Fruit fly (Drosophila melanogaster) whole organism, prepupa: ENCODE measurements around the gene CG13847.

Experiments used
- Blimp-1 ChIP-seq: fragments of 200-800 bp; sonication (Bioruptor generic); optimal IDR thresholded peaks from 3 replicates; lab custom pipeline; 2017; ENCODE audit warnings: missing biosample characterization, missing genetic modification characterization, mild to moderate bottlenecking, moderate library complexity, missing genetic modification reagents
- CG10631 ChIP-seq: fragments of 200-800 bp; sonication (Bioruptor generic); optimal IDR thresholded peaks from 2 replicates; lab custom pipeline; 2016; ENCODE audit warnings: missing biosample characterization, missing genetic modification characterization
- CG11294 ChIP-seq: fragments of 200-800 bp; sonication (Bioruptor generic); IDR thresholded peaks from 2 replicates; pipeline ENCODE4 v1.3.6; 2022; ENCODE audit warnings: missing biosample characterization, missing genetic modification characterization
- CG11902 ChIP-seq: fragments of 200-800 bp; sonication (Bioruptor generic); optimal IDR thresholded peaks from 3 replicates; lab custom pipeline; 2016; ENCODE audit warnings: missing biosample characterization, missing genetic modification characterization
- CG16779 ChIP-seq: fragments of 200-800 bp; sonication (Bioruptor generic); optimal IDR thresholded peaks from 3 replicates; lab custom pipeline; 2017; ENCODE audit warnings: missing biosample characterization, mild to moderate bottlenecking, missing genetic modification characterization
- CG3032 ChIP-seq: fragments of 200-800 bp; optimal IDR thresholded peaks from 2 replicates; lab custom pipeline; 2019; ENCODE audit warnings: missing biosample characterization, mild to moderate bottlenecking, missing genetic modification characterization, moderate library complexity
- CG31627 ChIP-seq: fragments of 200-800 bp; sonication (Bioruptor generic); optimal IDR thresholded peaks from 3 replicates; lab custom pipeline; 2016; ENCODE audit warnings: missing biosample characterization, missing genetic modification characterization
- CG4318 ChIP-seq: fragments of 200-800 bp; sonication (Bioruptor generic); optimal IDR thresholded peaks from 3 replicates; lab custom pipeline; 2017; ENCODE audit warnings: missing biosample characterization, mild to moderate bottlenecking, missing genetic modification characterization
- CG6163 ChIP-seq: fragments of 200-800 bp; sonication (Bioruptor generic); IDR thresholded peaks from 3 replicates; pipeline ENCODE4 v1.3.6; 2022; ENCODE audit warnings: missing biosample characterization, missing genetic modification characterization
- CG6276 ChIP-seq: fragments of 200-800 bp; sonication (Bioruptor generic); optimal IDR thresholded peaks from 2 replicates; lab custom pipeline; 2017; ENCODE audit warnings: missing biosample characterization, mild to moderate bottlenecking, missing genetic modification characterization
- CG6792 ChIP-seq: fragments of 200-800 bp; sonication (Bioruptor generic); optimal IDR thresholded peaks from 3 replicates; lab custom pipeline; 2016; ENCODE audit warnings: missing biosample characterization, missing genetic modification characterization
- CG6808 ChIP-seq: fragments of 200-800 bp; sonication (Bioruptor generic); optimal IDR thresholded peaks from 3 replicates; lab custom pipeline; 2017; ENCODE audit warnings: missing biosample characterization, missing genetic modification characterization, mild to moderate bottlenecking, moderate library complexity, missing genetic modification reagents
- CG6854 ChIP-seq: fragments of 200-800 bp; sonication (Bioruptor generic); optimal IDR thresholded peaks from 2 replicates; lab custom pipeline; 2017; ENCODE audit warnings: missing biosample characterization, mild to moderate bottlenecking, missing genetic modification characterization
- CG7368 ChIP-seq: fragments of 200-800 bp; sonication (Bioruptor generic); optimal IDR thresholded peaks from 3 replicates; lab custom pipeline; 2016; ENCODE audit warnings: missing biosample characterization, missing genetic modification characterization
- CG8119 ChIP-seq: fragments of 200-800 bp; sonication (Bioruptor generic); IDR thresholded peaks from 3 replicates; pipeline ENCODE4 v1.3.6; 2022; ENCODE audit warnings: missing biosample characterization, missing genetic modification characterization
- CG9139 ChIP-seq: fragments of 200-800 bp; sonication (Bioruptor generic); optimal IDR thresholded peaks from 3 replicates; lab custom pipeline; 2017; ENCODE audit warnings: missing biosample characterization, mild to moderate bottlenecking, missing genetic modification characterization
- Eip78C ChIP-seq: fragments of 200-800 bp; sonication (Bioruptor generic); peaks from one replicate; lab custom pipeline; 2016; ENCODE audit warnings: missing biosample characterization, missing genetic modification characterization
- Eip93F ChIP-seq: fragments of 200-800 bp; sonication (Bioruptor generic); optimal IDR thresholded peaks from 2 replicates; lab custom pipeline; 2016; ENCODE audit warnings: missing biosample characterization, mild to moderate bottlenecking, missing genetic modification characterization
- Ets21C ChIP-seq: fragments of 200-800 bp; sonication (Bioruptor generic); optimal IDR thresholded peaks from 3 replicates; lab custom pipeline; 2016; ENCODE audit warnings: missing biosample characterization, missing genetic modification characterization
- Gug ChIP-seq: fragments of 200-800 bp; sonication (Bioruptor generic); IDR thresholded peaks from 2 replicates; pipeline ENCODE4 v1.3.6; 2022; ENCODE audit warnings: missing biosample characterization, missing genetic modification characterization
- Hr39 ChIP-seq: fragments of 200-800 bp; sonication (Bioruptor generic); optimal IDR thresholded peaks from 2 replicates; lab custom pipeline; 2016; ENCODE audit warnings: missing biosample characterization, missing genetic modification characterization
- Hr4 ChIP-seq: fragments of 200-800 bp; sonication (Bioruptor generic); optimal IDR thresholded peaks from 3 replicates; lab custom pipeline; 2016; ENCODE audit warnings: missing biosample characterization, missing genetic modification characterization
- Lpt ChIP-seq: fragments of 200-800 bp; sonication (Bioruptor generic); optimal IDR thresholded peaks from 3 replicates; lab custom pipeline; 2016; ENCODE audit warnings: missing biosample characterization, missing genetic modification characterization
- Met ChIP-seq: fragments of 200-800 bp; sonication (Bioruptor generic); optimal IDR thresholded peaks from 3 replicates; lab custom pipeline; 2016; ENCODE audit warnings: missing biosample characterization, missing genetic modification characterization
- Sox14 ChIP-seq: fragments of 200-800 bp; sonication (Bioruptor generic); optimal IDR thresholded peaks from 3 replicates; lab custom pipeline; 2016; ENCODE audit warnings: missing biosample characterization, missing genetic modification characterization
- Sox15 ChIP-seq: fragments of 200-800 bp; sonication (Bioruptor generic); optimal IDR thresholded peaks from 3 replicates; lab custom pipeline; 2016; ENCODE audit warnings: missing biosample characterization, missing genetic modification characterization
- achi ChIP-seq: fragments of 200-800 bp; sonication (Bioruptor generic); optimal IDR thresholded peaks from 3 replicates; lab custom pipeline; 2016; ENCODE audit warnings: missing biosample characterization, missing genetic modification characterization
- cyc ChIP-seq: fragments of 200-800 bp; sonication (Bioruptor generic); optimal IDR thresholded peaks from 3 replicates; lab custom pipeline; 2016; ENCODE audit warnings: missing biosample characterization, missing genetic modification characterization
- eg ChIP-seq: fragments of 200-800 bp; sonication (Bioruptor generic); IDR thresholded peaks from 3 replicates; pipeline ENCODE4 v1.3.6; 2022; ENCODE audit warnings: missing biosample characterization, missing genetic modification characterization
- esn ChIP-seq: fragments of 200-800 bp; sonication (Bioruptor generic); optimal IDR thresholded peaks from 2 replicates; lab custom pipeline; 2016; ENCODE audit warnings: missing biosample characterization, mild to moderate bottlenecking, missing genetic modification characterization, moderate library complexity
- fd59A ChIP-seq: fragments of 200-800 bp; sonication (Bioruptor generic); optimal IDR thresholded peaks from 2 replicates; lab custom pipeline; 2017; ENCODE audit warnings: missing biosample characterization, mild to moderate bottlenecking, missing genetic modification characterization, missing genetic modification reagents
- fkh ChIP-seq: fragments of 200-800 bp; sonication (Bioruptor generic); optimal IDR thresholded peaks from 3 replicates; lab custom pipeline; 2017; ENCODE audit warnings: missing biosample characterization, mild to moderate bottlenecking, missing genetic modification characterization, moderate library complexity
- lz ChIP-seq: fragments of 200-800 bp; sonication (Bioruptor generic); optimal IDR thresholded peaks from 3 replicates; lab custom pipeline; 2016; ENCODE audit warnings: missing biosample characterization, missing genetic modification characterization
- net ChIP-seq: fragments of 200-800 bp; sonication (Bioruptor generic); optimal IDR thresholded peaks from 3 replicates; lab custom pipeline; 2016; ENCODE audit warnings: missing biosample characterization, missing genetic modification characterization
- pdm3 ChIP-seq: fragments of 200-800 bp; sonication (Bioruptor generic); optimal IDR thresholded peaks from 3 replicates; lab custom pipeline; 2016; ENCODE audit warnings: missing biosample characterization, missing genetic modification characterization
- salr ChIP-seq, 2 experiments: fragments of 200-800 bp; sonication (Bioruptor generic); optimal IDR thresholded peaks; 3 replicates each; lab custom pipeline; 2016 to 2018; ENCODE audit warnings: missing biosample characterization in 2 of 2, missing genetic modification characterization in 2 of 2, mild to moderate bottlenecking in 1 of 2
- spab ChIP-seq: fragments of 200-800 bp; sonication (Bioruptor generic); optimal IDR thresholded peaks from 2 replicates; lab custom pipeline; 2017; ENCODE audit warnings: missing biosample characterization, mild to moderate bottlenecking, missing genetic modification characterization, missing genetic modification reagents
- svp ChIP-seq: fragments of 200-800 bp; sonication (Bioruptor generic); peaks from one replicate; lab custom pipeline; 2016; ENCODE audit warnings: missing biosample characterization, missing genetic modification characterization
- topi ChIP-seq: fragments of 200-800 bp; sonication (Bioruptor generic); optimal IDR thresholded peaks from 3 replicates; lab custom pipeline; 2016; ENCODE audit warnings: missing biosample characterization, missing genetic modification characterization
- vri ChIP-seq: fragments of 200-800 bp; sonication (Bioruptor generic); optimal IDR thresholded peaks from 3 replicates; lab custom pipeline; 2016; ENCODE audit warnings: missing biosample characterization, mild to moderate bottlenecking, missing genetic modification characterization

CG13847 gene

dm6 chr3R:22421618-22422017, 14.3 kb downstream of the CG13847 start (continued):
- TF ChIP-seq Blimp-1 (GFP tag; lab: Kevin White, UChicago) = peak; percentile 33
- peak; percentile 86 for TF ChIP-seq esn (GFP tag; lab: Kevin White, UChicago)
- no peak for TF ChIP-seq fkh (GFP tag; lab: Kevin White, UChicago)
- TF ChIP-seq eg = peak; percentile 88
- peak; percentile 77 for TF ChIP-seq pdm3
- TF ChIP-seq achi (GFP tag; lab: Kevin White, UChicago) = peak; percentile 69
- peak; percentile 73 for TF ChIP-seq Ets21C (GFP tag; lab: Kevin White, UChicago)
- TF ChIP-seq CG4318 (GFP tag; lab: Kevin White, UChicago) = no peak
- peak; percentile 35; the same call in 1 of the 2 replicates for TF ChIP-seq CG11294 (GFP tag; lab: Robert Waterston, UW)
- peak; percentile 47 for TF ChIP-seq Sox15
- peak; percentile 61 for TF ChIP-seq CG3032 (tag; lab: Kevin White, UChicago)
- TF ChIP-seq CG6163 (GFP tag; lab: Robert Waterston, UW) = peak; percentile 86
- TF ChIP-seq Met (GFP tag; lab: Kevin White, UChicago) = peak; percentile 84
- TF ChIP-seq CG9139 (GFP tag; lab: Kevin White, UChicago) = no peak
- peak; percentile 27 for TF ChIP-seq CG16779 (tag; lab: Kevin White, UChicago)
- TF ChIP-seq, all 60 proteins: peak for 41

dm6 chr3R:22420911-22421310, 15.0 kb downstream of the CG13847 start, which contains the start of the genes Nop56 and mats:
Nop56 (minus strand) TSS chr3R:22421068.
mats (plus strand) TSS chr3R:22421161.
- TF ChIP-seq Sox14 (peak; percentile 41), lz (GFP tag; lab: Kevin White, UChicago) (no peak), Sox15 (no peak), esn (GFP tag; lab: Kevin White, UChicago) (no peak), CG31627 (GFP tag; lab: Kevin White, UChicago) (no peak), CG6792 (GFP tag; lab: Kevin White, UChicago) (no peak), Hr4 (GFP tag; lab: Kevin White, UChicago) (no peak), CG6276 (GFP tag; lab: Kevin White, UChicago) (no peak), fd59A (GFP tag; lab: Kevin White, UChicago) (no peak), CG6854 (GFP tag; lab: Kevin White, UChicago) (no peak), CG6163 (GFP tag; lab: Robert Waterston, UW) (no peak), pdm3 (no peak), achi (GFP tag; lab: Kevin White, UChicago) (no peak), eg (no peak), CG7368 (GFP tag; lab: Kevin White, UChicago) (no peak), spab (GFP tag; lab: Kevin White, UChicago) (no peak), Blimp-1 (GFP tag; lab: Kevin White, UChicago) (no peak), CG9139 (GFP tag; lab: Kevin White, UChicago) (no peak), cyc (no peak), CG10631 (GFP tag; lab: Kevin White, UChicago) (no peak), Gug (GFP tag; lab: Robert Waterston, UW) (no peak), Eip78C (GFP tag; lab: Kevin White, UChicago) (peak; percentile 55), CG4318 (GFP tag; lab: Kevin White, UChicago) (no peak), svp (GFP tag; lab: Kevin White, UChicago) (peak; percentile 70), CG8119 (GFP tag; lab: Robert Waterston, UW) (no peak), vri (GFP tag; lab: Kevin White, UChicago) (peak; percentile 46), CG11902 (GFP tag; lab: Kevin White, UChicago) (no peak), topi (peak; percentile 26), Ets21C (GFP tag; lab: Kevin White, UChicago) (no peak), Hr39 (GFP tag; lab: Kevin White, UChicago) (no peak), Lpt (GFP tag; lab: Kevin White, UChicago) (no peak), net (GFP tag; lab: Kevin White, UChicago) (no peak), Eip93F (GFP tag; lab: Kevin White, UChicago) (peak; percentile 14), salr (GFP tag; optimal IDR thresholded peaks at IDR 0.05; lab: Kevin White, UChicago) (peak in 1 of 2 experiments; percentile 1), CG16779 (tag; lab: Kevin White, UChicago) (no peak), CG6808 (GFP tag; lab: Kevin White, UChicago) (no peak), fkh (GFP tag; lab: Kevin White, UChicago) (peak; percentile 7)
